Worm (Caenorhabditis elegans) whole organism, dauer: ENCODE results near the gene F01F1.3.

Experiments
- unc-62 ChIP-seq: sonication (generic microtip); optimal IDR thresholded peaks from 2 replicates; lab custom pipeline; 2017; ENCODE audit warnings: missing biosample characterization, missing genetic modification reagents, missing genetic modification characterization

Gene F01F1.3

DNA sequence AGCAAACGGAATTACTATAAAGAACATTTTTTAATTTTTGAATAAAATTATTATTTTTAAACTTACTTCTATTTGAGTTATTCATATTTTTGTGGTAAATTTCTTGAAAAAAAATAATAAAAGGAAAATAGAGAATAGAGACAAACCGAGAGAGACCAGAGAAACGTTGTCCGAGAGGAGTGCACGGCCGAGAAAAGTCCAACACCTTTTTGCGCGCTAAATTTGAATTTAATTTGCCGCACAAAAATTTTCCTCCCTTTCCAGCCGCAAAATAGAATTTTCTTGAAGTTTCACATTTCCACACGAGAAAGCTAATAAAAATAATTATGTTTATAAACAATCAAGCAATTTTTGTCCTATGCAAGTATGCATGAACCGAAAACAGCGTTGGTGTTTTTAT is at the start of gene F01F1.3, which contains the start of gene F01F1.11:
F01F1.3 (plus strand) TSS at position 179 of the 400 bp plus-strand sequence.
F01F1.11 (minus strand) TSS at position 118 of the 400 bp plus-strand sequence.
- TF ChIP-seq unc-62 (GFP tag; lab: Kevin White, UChicago), result no peak

- no peak for TF ChIP-seq unc-62 (GFP tag; lab: Kevin White, UChicago)
These were observed 48.9 kb upstream of the F01F1.3 start for ce11 chrIII:5822816-5823215.

- TF ChIP-seq unc-62 (GFP tag; lab: Kevin White, UChicago), result no peak
These were observed 48.1 kb upstream of the F01F1.3 start, which contains the start of gene R12B2.8 for ce11 chrIII:5823617-5824016. Gene R12B2.8 (plus strand): TSS chrIII:5823917.

DNA sequence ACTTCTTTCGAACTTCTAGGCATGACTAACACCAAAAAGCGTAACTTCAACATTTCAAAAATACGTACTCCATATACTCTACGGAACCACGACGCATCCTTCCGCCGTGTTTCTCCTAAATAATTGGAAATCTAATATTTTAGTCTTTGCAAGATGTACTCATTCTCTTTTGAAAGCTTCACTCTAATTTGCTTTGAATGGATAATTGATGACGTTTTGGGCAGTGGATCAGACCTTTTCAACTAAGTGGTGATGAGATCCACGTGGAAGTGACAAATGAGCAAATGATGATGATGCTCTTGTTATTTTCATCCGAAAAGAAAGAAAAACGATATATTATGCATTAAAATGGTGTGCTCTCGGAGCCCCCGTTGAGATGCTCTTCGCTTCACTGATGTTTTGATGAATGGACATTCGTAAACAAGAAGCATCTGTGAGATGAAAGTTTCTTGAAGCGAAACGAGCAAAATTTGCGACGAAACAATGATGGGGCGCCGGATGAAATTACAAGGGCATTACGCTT is 47.2 kb upstream of the F01F1.3 start:
- no peak for TF ChIP-seq unc-62 (GFP tag; lab: Kevin White, UChicago)

- TF ChIP-seq unc-62 (GFP tag; lab: Kevin White, UChicago), result no peak
These were observed 44.8 kb upstream of the F01F1.3 start for ce11 chrIII:5826895-5827437.

ce11 chrIII:5828065-5828464 is 43.7 kb upstream of the F01F1.3 start:
- no peak for TF ChIP-seq unc-62 (GFP tag; lab: Kevin White, UChicago)

ce11 chrIII:5832442-5832841 is 39.3 kb upstream of the F01F1.3 start:
- TF ChIP-seq unc-62 (GFP tag; lab: Kevin White, UChicago), result no peak

DNA sequence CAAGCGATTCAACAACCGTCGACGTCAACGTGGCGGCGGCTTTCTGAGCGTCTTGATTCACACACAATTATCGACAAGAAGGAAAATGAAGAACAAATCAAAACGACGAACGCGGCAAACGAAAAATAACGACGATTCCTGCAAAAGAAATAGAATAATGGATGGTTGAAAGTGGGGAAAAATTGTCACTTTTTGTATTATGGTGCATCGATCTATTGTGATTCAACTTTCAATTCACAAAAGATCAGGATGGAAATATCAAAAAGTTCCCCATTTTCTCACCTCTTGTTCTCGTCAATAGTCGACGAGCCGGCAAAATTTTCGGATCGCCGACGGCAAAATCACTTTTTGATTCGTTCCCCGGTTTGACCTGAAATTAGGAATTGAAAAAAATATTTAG is 38.4 kb upstream of the F01F1.3 start, which contains the start of the genes R12B2.13 and mdt-15:
R12B2.13 (minus strand) TSS at position 101 of the 400 bp plus-strand sequence.
mdt-15 (minus strand) TSS at position 376 of the 400 bp plus-strand sequence.
- TF ChIP-seq unc-62 (GFP tag; lab: Kevin White, UChicago), result no peak

- TF ChIP-seq unc-62 (GFP tag; lab: Kevin White, UChicago), result no peak
These were observed 37.7 kb upstream of the F01F1.3 start, which contains the start of gene R12B2.6 for ce11 chrIII:5834053-5834452. Gene R12B2.6 (minus strand): TSS chrIII:5834153.

- no peak for TF ChIP-seq unc-62 (GFP tag; lab: Kevin White, UChicago)
These were observed 37.1 kb upstream of the F01F1.3 start for ce11 chrIII:5834663-5835062.

DNA sequence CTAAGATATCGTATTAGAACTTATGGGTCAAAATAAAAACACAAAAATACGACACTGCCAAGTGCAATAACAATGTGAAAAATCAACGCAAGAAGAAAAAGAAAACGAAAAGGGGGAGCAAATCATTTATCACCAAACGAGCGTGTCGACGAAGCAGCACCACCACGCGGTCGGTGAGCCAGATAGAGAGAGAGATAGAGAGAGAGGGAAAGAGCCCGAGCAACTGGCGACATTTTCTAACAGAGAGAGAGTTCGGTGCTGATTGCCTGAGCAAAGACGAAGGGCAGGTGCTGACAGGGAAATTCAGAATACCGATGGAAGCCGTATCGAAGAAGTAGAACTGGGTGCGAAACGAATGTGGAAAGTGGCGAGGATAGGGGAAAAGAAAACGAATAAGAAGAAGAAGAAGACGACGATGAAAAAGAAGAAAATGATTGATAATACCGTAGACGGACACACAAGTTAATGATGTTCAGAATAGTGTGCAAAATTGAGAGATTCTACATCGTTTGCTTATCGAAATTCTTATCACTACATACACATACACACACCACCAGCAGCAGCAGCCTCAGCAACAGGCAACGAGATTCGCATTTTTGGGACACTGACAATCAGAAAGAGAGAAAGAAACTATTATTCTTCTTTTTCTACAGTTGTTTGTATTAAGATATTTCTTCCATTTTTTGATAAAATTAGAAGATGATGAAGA is 36.4 kb upstream of the F01F1.3 start:
- no peak for TF ChIP-seq unc-62 (GFP tag; lab: Kevin White, UChicago)

DNA sequence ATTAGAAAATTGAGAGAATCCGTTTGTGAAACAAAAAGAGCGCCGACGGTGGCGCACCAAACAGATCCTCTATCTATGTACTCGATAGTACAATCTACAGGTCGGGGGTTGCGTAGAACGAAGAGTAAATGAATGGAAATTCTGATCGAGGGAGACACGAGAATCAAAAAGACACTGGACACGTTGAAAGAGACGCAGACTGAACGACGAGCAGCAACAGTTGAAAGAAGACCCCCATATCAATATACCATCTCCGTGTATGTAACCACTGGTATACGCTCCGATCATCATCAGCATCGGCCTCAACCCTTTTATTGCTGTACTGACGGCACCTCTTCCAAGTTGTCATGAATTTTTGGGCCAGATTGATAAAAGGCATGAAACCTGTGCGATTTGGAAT is 35.5 kb upstream of the F01F1.3 start:
- no peak for TF ChIP-seq unc-62 (GFP tag; lab: Kevin White, UChicago)

ce11 chrIII:5836816-5837215 is 34.9 kb upstream of the F01F1.3 start, which contains the start of gene W04D12.1:
Gene W04D12.1 (plus strand): TSS chrIII:5836926.
- TF ChIP-seq unc-62 (GFP tag; lab: Kevin White, UChicago), result no peak

DNA sequence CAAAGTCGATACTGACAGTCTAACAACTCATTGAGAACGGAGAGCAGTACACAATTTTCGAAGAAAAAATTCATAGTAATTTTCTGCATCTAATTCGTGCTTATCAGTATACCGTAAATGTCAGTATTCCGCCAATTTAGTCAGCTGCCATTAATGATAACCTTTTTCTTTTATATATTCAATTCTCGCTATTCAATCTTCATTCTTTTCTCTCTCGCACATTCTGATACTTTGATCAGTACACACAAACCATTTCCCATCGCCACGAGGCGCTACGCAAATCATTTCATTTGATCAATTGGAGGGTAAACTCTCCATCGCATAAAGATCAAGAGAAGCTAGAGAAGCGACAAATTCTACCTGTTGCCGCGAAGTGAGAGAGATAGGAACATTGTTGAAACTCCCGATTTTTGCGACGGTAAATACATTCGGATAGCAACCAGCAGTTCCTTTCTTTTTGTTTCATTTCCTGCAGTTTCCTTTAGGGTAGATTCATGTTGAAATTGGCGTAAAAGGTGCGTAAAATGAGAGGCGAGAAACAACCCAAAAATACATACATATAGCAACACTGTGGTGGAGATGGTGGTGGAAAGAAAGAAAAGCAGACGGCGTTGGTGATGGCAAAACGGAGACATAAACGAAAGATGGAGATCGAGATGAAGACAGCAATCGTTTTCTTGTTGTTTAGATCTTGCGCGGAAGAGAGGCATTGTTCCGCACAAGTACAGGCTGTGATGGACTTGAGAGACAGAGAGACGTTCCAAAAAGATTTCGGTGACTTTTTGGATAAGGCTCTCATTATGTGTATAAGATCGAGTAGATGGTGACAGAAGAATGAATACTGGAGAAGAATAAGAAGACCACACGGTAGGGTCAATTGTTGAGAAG is 33.3 kb upstream of the F01F1.3 start:
- TF ChIP-seq unc-62 (GFP tag; lab: Kevin White, UChicago), result no peak

DNA sequence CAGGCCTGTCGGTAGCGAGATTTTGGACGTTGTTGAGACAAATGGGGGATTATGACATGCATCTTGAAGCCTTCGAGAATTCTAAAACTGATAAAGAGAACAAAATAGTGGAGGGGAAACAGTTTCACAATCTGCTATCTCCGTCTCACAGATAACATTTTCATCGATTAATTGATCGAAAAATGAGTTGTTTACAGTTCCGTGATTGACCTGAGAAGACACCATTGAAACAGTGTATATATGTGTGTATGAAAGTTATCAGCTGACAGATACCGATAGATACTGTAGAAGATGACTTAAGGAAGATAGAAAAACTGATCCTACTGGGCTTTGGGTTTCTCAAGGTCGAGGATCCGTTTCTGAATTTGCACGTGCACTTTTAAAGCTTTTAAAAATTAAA is 32.6 kb upstream of the F01F1.3 start:
- no peak for TF ChIP-seq unc-62 (GFP tag; lab: Kevin White, UChicago)
